Worm (Caenorhabditis elegans) whole organism, L3 larva: Measurements from ENCODE around the gene hen-1.

Experiments
- ama-1 ChIP-seq: fragments of 150-350 bp; optimal IDR thresholded peaks from 2 replicates; lab custom pipeline; 2018
- ceh-82 ChIP-seq: fragments of 150-350 bp; optimal IDR thresholded peaks from 2 replicates; lab custom pipeline; 2014; ENCODE audit warnings: missing biosample characterization, missing genetic modification characterization
- elt-1 ChIP-seq: fragments of 150-350 bp; optimal IDR thresholded peaks from 2 replicates; lab custom pipeline; 2014; ENCODE audit warnings: missing biosample characterization, missing genetic modification characterization
- jun-1 ChIP-seq: fragments of 150-350 bp; optimal IDR thresholded peaks from 2 replicates; lab custom pipeline; 2014; ENCODE audit warnings: missing biosample characterization, missing genetic modification reagents, missing genetic modification characterization
- lsy-12 ChIP-seq: sonication (generic microtip); optimal IDR thresholded peaks from 2 replicates; lab custom pipeline; 2016; ENCODE audit warnings: mild to moderate bottlenecking, missing genetic modification characterization, missing compliant biosample characterization
- nfya-1 ChIP-seq: sonication (generic microtip); optimal IDR thresholded peaks from 2 replicates; lab custom pipeline; 2017; ENCODE audit warnings: missing genetic modification characterization, mild to moderate bottlenecking, missing compliant biosample characterization, antibody characterized with exemption, moderate library complexity; ENCODE audit not compliant: insufficient read depth
- nhr-76 ChIP-seq: fragments of 150-350 bp; sonication (generic microtip); optimal IDR thresholded peaks from 5 replicates; lab custom pipeline; 2014; ENCODE audit warnings: missing biosample characterization, missing genetic modification characterization
- nhr-77 ChIP-seq: fragments of 150-350 bp; optimal IDR thresholded peaks from 2 replicates; lab custom pipeline; 2014; ENCODE audit warnings: missing biosample characterization, missing genetic modification characterization
- snpc-4 ChIP-seq: fragments of 150-350 bp; optimal IDR thresholded peaks from 2 replicates; lab custom pipeline; 2014; ENCODE audit warnings: missing biosample characterization, missing genetic modification characterization
- unc-39 ChIP-seq: sonication (generic microtip); optimal IDR thresholded peaks from 4 replicates; lab custom pipeline; 2017; ENCODE audit warnings: missing biosample characterization, missing genetic modification characterization
- zag-1 ChIP-seq: fragments of 150-350 bp; optimal IDR thresholded peaks from 2 replicates; lab custom pipeline; 2014; ENCODE audit warnings: missing biosample characterization, missing genetic modification characterization

DNA sequence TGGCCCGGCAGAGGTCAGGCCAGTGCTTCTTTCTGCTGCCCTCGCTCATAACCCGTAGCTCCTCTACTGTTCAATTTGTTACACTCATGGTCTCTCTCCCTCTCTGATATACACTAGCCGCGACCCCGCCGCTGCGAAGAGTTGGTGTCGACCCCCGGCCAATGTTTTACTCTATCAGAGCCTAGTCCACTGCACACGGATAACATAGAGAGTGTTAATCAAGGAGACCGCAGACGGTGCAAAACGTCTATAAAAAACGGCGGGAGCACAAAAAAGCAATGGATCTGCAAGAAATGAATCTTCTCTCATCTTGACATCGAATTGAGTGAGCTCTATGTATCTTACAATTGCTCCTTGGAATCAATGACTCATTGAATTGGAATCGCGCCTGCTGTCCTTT, 36.7 kb upstream of the hen-1 start:
- TF ChIP-seq jun-1 (no peak), snpc-4 (tag; lab: Kevin White, UChicago) (no peak), nfya-1 (tag; lab: Kevin White, UChicago) (no peak), ceh-82 (tag; lab: Kevin White, UChicago) (no peak), nhr-76 (tag; lab: Kevin White, UChicago) (no peak), nhr-77 (tag; lab: Kevin White, UChicago) (no peak), unc-39 (tag; lab: Kevin White, UChicago) (no peak), lsy-12 (tag; lab: Kevin White, UChicago) (no peak), zag-1 (tag; lab: Kevin White, UChicago) (no peak), elt-1 (tag; lab: Kevin White, UChicago) (no peak), ama-1 (lab: Kevin White, UChicago) (no peak)
